Fruit fly (Drosophila melanogaster) whole organism, prepupa: ENCODE measurements around the gene CG3769.
A peak's percentile ranks its signal among the peaks of the same experiment; 100 is the strongest.

Source experiments
- Blimp-1 ChIP-seq: fragments of 200-800 bp; sonication (Bioruptor generic); optimal IDR thresholded peaks from 3 replicates; lab custom pipeline; 2017; ENCODE audit warnings: missing biosample characterization, missing genetic modification characterization, mild to moderate bottlenecking, moderate library complexity, missing genetic modification reagents
- CG11902 ChIP-seq: fragments of 200-800 bp; sonication (Bioruptor generic); optimal IDR thresholded peaks from 3 replicates; lab custom pipeline; 2016; ENCODE audit warnings: missing biosample characterization, missing genetic modification characterization
- CG15336 ChIP-seq: fragments of 200-800 bp; sonication (Bioruptor generic); IDR thresholded peaks from 2 replicates; pipeline ENCODE4 v1.3.6; 2022; ENCODE audit warnings: missing biosample characterization, missing genetic modification characterization
- CG1621 ChIP-seq: fragments of 200-800 bp; sonication (Bioruptor generic); optimal IDR thresholded peaks from 3 replicates; lab custom pipeline; 2018; ENCODE audit warnings: missing biosample characterization, mild to moderate bottlenecking, missing genetic modification characterization
- CG16779 ChIP-seq: fragments of 200-800 bp; sonication (Bioruptor generic); optimal IDR thresholded peaks from 3 replicates; lab custom pipeline; 2017; ENCODE audit warnings: missing biosample characterization, mild to moderate bottlenecking, missing genetic modification characterization
- CG32006 ChIP-seq: fragments of 200-800 bp; sonication (Bioruptor generic); optimal IDR thresholded peaks from 3 replicates; lab custom pipeline; 2017; ENCODE audit warnings: missing biosample characterization, mild to moderate bottlenecking, missing genetic modification characterization
- CG34406 ChIP-seq: fragments of 200-800 bp; sonication (Bioruptor generic); optimal IDR thresholded peaks from 3 replicates; lab custom pipeline; 2016; ENCODE audit warnings: missing biosample characterization, missing genetic modification characterization
- CG3919 ChIP-seq: fragments of 200-800 bp; sonication (Bioruptor generic); optimal IDR thresholded peaks from 3 replicates; lab custom pipeline; 2016; ENCODE audit warnings: missing biosample characterization, missing genetic modification characterization
- CG4318 ChIP-seq: fragments of 200-800 bp; sonication (Bioruptor generic); optimal IDR thresholded peaks from 3 replicates; lab custom pipeline; 2017; ENCODE audit warnings: missing biosample characterization, mild to moderate bottlenecking, missing genetic modification characterization
- CG6163 ChIP-seq: fragments of 200-800 bp; sonication (Bioruptor generic); IDR thresholded peaks from 3 replicates; pipeline ENCODE4 v1.3.6; 2022; ENCODE audit warnings: missing biosample characterization, missing genetic modification characterization
- CG6276 ChIP-seq: fragments of 200-800 bp; sonication (Bioruptor generic); optimal IDR thresholded peaks from 2 replicates; lab custom pipeline; 2017; ENCODE audit warnings: missing biosample characterization, mild to moderate bottlenecking, missing genetic modification characterization
- CG6792 ChIP-seq: fragments of 200-800 bp; sonication (Bioruptor generic); optimal IDR thresholded peaks from 3 replicates; lab custom pipeline; 2016; ENCODE audit warnings: missing biosample characterization, missing genetic modification characterization
- CG6808 ChIP-seq: fragments of 200-800 bp; sonication (Bioruptor generic); optimal IDR thresholded peaks from 3 replicates; lab custom pipeline; 2017; ENCODE audit warnings: missing biosample characterization, missing genetic modification characterization, mild to moderate bottlenecking, moderate library complexity, missing genetic modification reagents
- CG6854 ChIP-seq: fragments of 200-800 bp; sonication (Bioruptor generic); optimal IDR thresholded peaks from 2 replicates; lab custom pipeline; 2017; ENCODE audit warnings: missing biosample characterization, mild to moderate bottlenecking, missing genetic modification characterization
- CG8119 ChIP-seq: fragments of 200-800 bp; sonication (Bioruptor generic); IDR thresholded peaks from 3 replicates; pipeline ENCODE4 v1.3.6; 2022; ENCODE audit warnings: missing biosample characterization, missing genetic modification characterization
- CG8319 ChIP-seq: fragments of 200-800 bp; sonication (Bioruptor generic); optimal IDR thresholded peaks from 3 replicates; lab custom pipeline; 2016; ENCODE audit warnings: missing biosample characterization, missing genetic modification characterization
- CG8632 ChIP-seq: fragments of 200-800 bp; sonication (Bioruptor generic); optimal IDR thresholded peaks from 3 replicates; lab custom pipeline; 2016; ENCODE audit warnings: missing biosample characterization, missing genetic modification characterization
- Eip78C ChIP-seq: fragments of 200-800 bp; sonication (Bioruptor generic); peaks from one replicate; lab custom pipeline; 2016; ENCODE audit warnings: missing biosample characterization, missing genetic modification characterization
- Eip93F ChIP-seq: fragments of 200-800 bp; sonication (Bioruptor generic); optimal IDR thresholded peaks from 2 replicates; lab custom pipeline; 2016; ENCODE audit warnings: missing biosample characterization, mild to moderate bottlenecking, missing genetic modification characterization
- Hr39 ChIP-seq: fragments of 200-800 bp; sonication (Bioruptor generic); optimal IDR thresholded peaks from 2 replicates; lab custom pipeline; 2016; ENCODE audit warnings: missing biosample characterization, missing genetic modification characterization
- Hr4 ChIP-seq: fragments of 200-800 bp; sonication (Bioruptor generic); optimal IDR thresholded peaks from 3 replicates; lab custom pipeline; 2016; ENCODE audit warnings: missing biosample characterization, missing genetic modification characterization
- Met ChIP-seq: fragments of 200-800 bp; sonication (Bioruptor generic); optimal IDR thresholded peaks from 3 replicates; lab custom pipeline; 2016; ENCODE audit warnings: missing biosample characterization, missing genetic modification characterization
- Sox14 ChIP-seq: fragments of 200-800 bp; sonication (Bioruptor generic); optimal IDR thresholded peaks from 3 replicates; lab custom pipeline; 2016; ENCODE audit warnings: missing biosample characterization, missing genetic modification characterization
- Sox15 ChIP-seq: fragments of 200-800 bp; sonication (Bioruptor generic); optimal IDR thresholded peaks from 3 replicates; lab custom pipeline; 2016; ENCODE audit warnings: missing biosample characterization, missing genetic modification characterization
- achi ChIP-seq: fragments of 200-800 bp; sonication (Bioruptor generic); optimal IDR thresholded peaks from 3 replicates; lab custom pipeline; 2016; ENCODE audit warnings: missing biosample characterization, missing genetic modification characterization
- acj6 ChIP-seq: fragments of 200-800 bp; sonication (Bioruptor generic); optimal IDR thresholded peaks from 3 replicates; lab custom pipeline; 2016; ENCODE audit warnings: missing biosample characterization, missing genetic modification characterization
- cyc ChIP-seq: fragments of 200-800 bp; sonication (Bioruptor generic); optimal IDR thresholded peaks from 3 replicates; lab custom pipeline; 2016; ENCODE audit warnings: missing biosample characterization, missing genetic modification characterization
- dac ChIP-seq: fragments of 200-800 bp; sonication (Bioruptor generic); optimal IDR thresholded peaks from 2 replicates; lab custom pipeline; 2017; ENCODE audit warnings: missing biosample characterization, mild to moderate bottlenecking, missing genetic modification characterization
- dsx ChIP-seq: fragments of 200-800 bp; optimal IDR thresholded peaks from 3 replicates; lab custom pipeline; 2019; ENCODE audit warnings: missing biosample characterization, mild to moderate bottlenecking, missing genetic modification characterization, moderate library complexity; ENCODE audit not compliant: poor library complexity, severe bottlenecking
- esn ChIP-seq: fragments of 200-800 bp; sonication (Bioruptor generic); optimal IDR thresholded peaks from 2 replicates; lab custom pipeline; 2016; ENCODE audit warnings: missing biosample characterization, mild to moderate bottlenecking, missing genetic modification characterization, moderate library complexity
- fd59A ChIP-seq: fragments of 200-800 bp; sonication (Bioruptor generic); optimal IDR thresholded peaks from 2 replicates; lab custom pipeline; 2017; ENCODE audit warnings: missing biosample characterization, mild to moderate bottlenecking, missing genetic modification characterization, missing genetic modification reagents
- fkh ChIP-seq: fragments of 200-800 bp; sonication (Bioruptor generic); optimal IDR thresholded peaks from 3 replicates; lab custom pipeline; 2017; ENCODE audit warnings: missing biosample characterization, mild to moderate bottlenecking, missing genetic modification characterization, moderate library complexity
- net ChIP-seq: fragments of 200-800 bp; sonication (Bioruptor generic); optimal IDR thresholded peaks from 3 replicates; lab custom pipeline; 2016; ENCODE audit warnings: missing biosample characterization, missing genetic modification characterization
- pdm3 ChIP-seq: fragments of 200-800 bp; sonication (Bioruptor generic); optimal IDR thresholded peaks from 3 replicates; lab custom pipeline; 2016; ENCODE audit warnings: missing biosample characterization, missing genetic modification characterization
- salr ChIP-seq, 2 experiments: fragments of 200-800 bp; sonication (Bioruptor generic); optimal IDR thresholded peaks; 3 replicates each; lab custom pipeline; 2016 to 2018; ENCODE audit warnings: missing biosample characterization in 2 of 2, missing genetic modification characterization in 2 of 2, mild to moderate bottlenecking in 1 of 2
- svp ChIP-seq: fragments of 200-800 bp; sonication (Bioruptor generic); peaks from one replicate; lab custom pipeline; 2016; ENCODE audit warnings: missing biosample characterization, missing genetic modification characterization
- topi ChIP-seq: fragments of 200-800 bp; sonication (Bioruptor generic); optimal IDR thresholded peaks from 3 replicates; lab custom pipeline; 2016; ENCODE audit warnings: missing biosample characterization, missing genetic modification characterization

The CG3769 gene

DNA sequence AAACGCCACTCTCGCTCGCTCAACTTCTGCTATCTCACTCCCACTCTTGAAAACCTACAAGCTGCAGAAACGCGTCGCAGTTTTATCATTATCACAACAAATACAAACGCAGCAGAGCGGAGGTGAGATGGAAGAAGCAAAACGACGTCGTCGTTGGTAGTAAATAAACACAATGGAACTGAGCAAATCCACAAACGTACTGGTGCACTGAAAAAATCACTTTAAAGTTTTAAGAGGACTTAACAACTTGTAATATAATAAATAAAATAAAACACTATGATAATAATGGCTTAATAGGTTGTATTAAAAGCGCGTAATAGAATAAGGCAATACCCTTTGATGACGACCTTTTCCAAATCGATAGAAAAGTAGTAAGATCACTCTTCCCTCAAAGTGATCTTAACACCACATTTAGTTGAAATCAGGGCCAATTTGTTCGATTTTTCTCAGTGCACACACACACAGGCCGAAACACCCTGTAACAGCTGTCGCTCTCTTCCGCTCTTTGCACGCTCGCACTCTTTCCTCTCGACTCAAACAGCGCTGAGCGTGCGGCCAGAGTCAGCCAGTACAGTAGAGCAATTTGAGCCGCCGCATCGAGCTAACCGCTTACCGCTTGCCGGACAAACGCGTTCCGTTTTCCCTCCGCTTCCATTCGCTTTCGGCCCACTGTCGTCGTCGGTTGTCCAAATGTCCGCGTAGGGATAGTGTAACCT is 14.2 kb downstream of the CG3769 start (continued):
- TF ChIP-seq fkh (GFP tag; lab: Kevin White, UChicago) (peak; percentile 98), CG6276 (GFP tag; lab: Kevin White, UChicago) (peak; percentile 87), salr (GFP tag; optimal IDR thresholded peaks at IDR 0.05; lab: Kevin White, UChicago) (peak; percentile 74 to 91), esn (GFP tag; lab: Kevin White, UChicago) (peak; percentile 95), CG3919 (GFP tag; lab: Kevin White, UChicago) (peak; percentile 91), acj6 (peak; percentile 96), net (peak; percentile 96), Hr4 (GFP tag; lab: Kevin White, UChicago) (peak; percentile 79), Eip78C (GFP tag; lab: Kevin White, UChicago) (peak; percentile 97), CG34406 (peak; percentile 94)

dm6 chr2L:9452959-9453358 is 17.8 kb downstream of the CG3769 start:
- TF ChIP-seq Eip78C (GFP tag; lab: Kevin White, UChicago) (no peak), achi (no peak), fkh (GFP tag; lab: Kevin White, UChicago) (peak; percentile 30)

dm6 chr2L:9454369-9455054 is 19.3 kb downstream of the CG3769 start:
- TF ChIP-seq CG11902 (GFP tag; lab: Kevin White, UChicago) (no peak), salr (GFP tag; optimal IDR thresholded peaks at IDR 0.05; lab: Kevin White, UChicago) (no peak), Blimp-1 (GFP tag; lab: Kevin White, UChicago) (no peak), Sox15 (no peak), Hr39 (no peak), CG1621 (no peak), topi (no peak), Eip93F (no peak), cyc (no peak), dac (no peak), fd59A (GFP tag; lab: Kevin White, UChicago) (no peak), CG15336 (GFP tag; lab: Robert Waterston, UW) (no peak), Sox14 (GFP tag; lab: Kevin White, UChicago) (no peak), svp (GFP tag; lab: Kevin White, UChicago) (no peak), CG16779 (tag; lab: Kevin White, UChicago) (no peak), Met (GFP tag; lab: Kevin White, UChicago) (no peak), CG8632 (GFP tag; lab: Kevin White, UChicago) (no peak), CG6792 (GFP tag; lab: Kevin White, UChicago) (no peak)

dm6 chr2L:9455157-9455556 is 20.0 kb downstream of the CG3769 start:
- TF ChIP-seq CG11902 (GFP tag; lab: Kevin White, UChicago) (no peak), CG8119 (GFP tag; lab: Robert Waterston, UW) (no peak), CG6808 (GFP tag; lab: Kevin White, UChicago) (no peak), CG8319 (no peak), CG4318 (GFP tag; lab: Kevin White, UChicago) (no peak), CG32006 (GFP tag; lab: Kevin White, UChicago) (no peak), CG6854 (GFP tag; lab: Kevin White, UChicago) (no peak), dsx (no peak), pdm3 (GFP tag; lab: Kevin White, UChicago) (no peak), Met (GFP tag; lab: Kevin White, UChicago) (no peak), CG6163 (GFP tag; lab: Robert Waterston, UW) (no peak)
